Fruit fly (Drosophila melanogaster) S2 (cell line): Measurements from ENCODE around the gene CG1552.
A peak's percentile ranks its signal among the peaks of the same experiment; 100 is the strongest.
"Not testable (repeated sequence)": the region's sequence is repeated elsewhere in the genome, so short reads cannot be mapped to it uniquely, and the experiment has no call there.

Source experiments
- CG8478 ChIP-seq: fragments of >200 bp; optimal IDR thresholded peaks from 2 replicates; lab custom pipeline; 2018
- CTCF ChIP-seq, 2 experiments: fragments of >200 bp; optimal IDR thresholded peaks; 2 replicates each; lab custom pipeline; 2018

The CG1552 gene

dm6 chrX:11053456-11053855 lies at the start of gene CG1552:
TSS of gene CG1552 (minus strand) at chrX:11053556.
- no peak for TF ChIP-seq CTCF (optimal IDR thresholded peaks at IDR 0.05; lab: Kevin White, UChicago)
- no peak for TF ChIP-seq CG8478 (lab: Kevin White, UChicago)

dm6 chrX:11095973-11096372 lies 42.6 kb upstream of the CG1552 start, which contains the start of gene CG42249:
TSS of gene CG42249 (plus strand) at chrX:11096273.
- TF ChIP-seq CG8478 (lab: Kevin White, UChicago); CTCF (optimal IDR thresholded peaks at IDR 0.05; lab: Kevin White, UChicago): not testable (repeated sequence)

- TF ChIP-seq CTCF (optimal IDR thresholded peaks at IDR 0.05; lab: Kevin White, UChicago) (no peak), CG8478 (lab: Kevin White, UChicago) (no peak)
These were observed 41.9 kb upstream of the CG1552 start for dm6 chrX:11095276-11095675.

DNA sequence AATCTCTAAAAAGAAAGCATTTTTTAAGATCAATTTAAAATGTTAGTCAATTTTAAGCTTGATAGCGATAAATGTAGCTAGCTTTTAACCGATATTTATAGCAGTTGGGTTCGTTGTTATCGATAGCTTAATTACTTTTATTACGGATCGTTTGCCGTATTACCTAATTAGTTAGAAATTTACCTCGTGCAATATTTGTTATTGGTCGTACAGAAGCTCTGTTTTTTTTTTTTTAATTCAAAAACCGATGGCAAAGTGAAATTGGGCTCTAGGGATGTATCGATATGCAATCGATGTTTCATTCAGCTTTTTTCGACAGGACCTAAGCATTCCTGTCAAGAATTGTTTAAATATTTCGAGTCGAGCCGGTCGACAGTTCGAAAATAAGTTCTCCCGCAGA lies 38.8 kb upstream of the CG1552 start, which contains the start of gene CG2061:
TSS of gene CG2061 (plus strand) at position 292 of the 400 bp plus-strand sequence.
- TF ChIP-seq CTCF (optimal IDR thresholded peaks at IDR 0.05; lab: Kevin White, UChicago) (no peak), CG8478 (lab: Kevin White, UChicago) (no peak)

DNA sequence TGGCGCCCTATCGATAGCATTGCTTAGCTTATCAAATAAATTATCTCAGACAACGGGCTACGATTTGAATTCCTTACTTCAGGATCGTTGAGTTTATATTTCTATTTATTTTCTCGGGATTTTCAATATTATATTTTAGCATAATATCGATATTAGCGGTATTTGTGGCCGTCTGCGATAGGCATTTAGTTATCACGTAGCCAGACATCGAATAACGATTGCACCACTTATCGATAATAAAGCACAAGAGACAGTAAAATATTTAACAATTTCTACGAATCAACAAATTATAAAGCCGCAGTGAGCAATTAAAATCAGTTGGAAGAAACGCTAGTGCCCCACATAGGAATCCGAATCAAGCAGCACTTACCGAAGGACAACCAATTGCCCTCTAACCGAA lies 36.8 kb upstream of the CG1552 start, which contains the start of gene CG2076:
TSS of gene CG2076 (plus strand) at position 50 of the 400 bp plus-strand sequence.
- TF ChIP-seq CTCF (optimal IDR thresholded peaks at IDR 0.05; lab: Kevin White, UChicago) (no peak), CG8478 (lab: Kevin White, UChicago) (no peak)

- TF ChIP-seq CG8478 (lab: Kevin White, UChicago): no peak
- no peak for TF ChIP-seq CTCF (optimal IDR thresholded peaks at IDR 0.05; lab: Kevin White, UChicago)
These were observed 35.5 kb upstream of the CG1552 start, which contains the start of gene Vago for dm6 chrX:11088778-11089340. TSS of gene Vago (plus strand) at chrX:11089290.

DNA sequence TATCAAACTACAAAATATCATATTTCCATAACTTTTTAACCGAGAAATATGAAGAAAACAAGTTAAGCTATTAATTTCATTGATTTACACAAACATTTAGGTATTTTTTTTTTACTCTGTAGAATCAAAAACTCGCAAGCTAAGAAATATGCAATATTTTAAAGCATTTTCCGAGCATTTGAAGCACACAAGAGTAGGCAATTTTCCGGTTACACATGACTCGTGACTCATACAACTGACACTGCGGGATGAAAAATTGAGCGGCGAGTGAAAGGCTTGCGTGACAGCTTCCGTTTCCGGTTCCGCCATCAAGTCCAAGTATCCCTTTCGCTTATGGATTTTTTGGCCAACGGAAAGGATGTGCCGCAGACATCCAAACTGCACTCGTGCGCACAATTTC lies 34.0 kb upstream of the CG1552 start:
- TF ChIP-seq CG8478 (lab: Kevin White, UChicago): no peak
- TF ChIP-seq CTCF (optimal IDR thresholded peaks at IDR 0.05; lab: Kevin White, UChicago): no peak

dm6 chrX:11086250-11086649 lies 32.9 kb upstream of the CG1552 start, which contains the start of gene sev:
TSS of gene sev (minus strand) at chrX:11086299.
- no peak for TF ChIP-seq CTCF (optimal IDR thresholded peaks at IDR 0.05; lab: Kevin White, UChicago)
- no peak for TF ChIP-seq CG8478 (lab: Kevin White, UChicago)

dm6 chrX:11083007-11083406 lies 29.7 kb upstream of the CG1552 start:
- TF ChIP-seq CG8478 (lab: Kevin White, UChicago) (no peak), CTCF (optimal IDR thresholded peaks at IDR 0.05; lab: Kevin White, UChicago) (no peak)

- TF ChIP-seq CG8478 (lab: Kevin White, UChicago) (no peak), CTCF (optimal IDR thresholded peaks at IDR 0.05; lab: Kevin White, UChicago) (peak; percentile 75 to 77)
These were observed 28.5 kb upstream of the CG1552 start for dm6 chrX:11081834-11082233.

dm6 chrX:11081242-11081641 lies 27.9 kb upstream of the CG1552 start:
- TF ChIP-seq CTCF (optimal IDR thresholded peaks at IDR 0.05; lab: Kevin White, UChicago) (no peak), CG8478 (lab: Kevin White, UChicago) (no peak)

dm6 chrX:11066252-11066651 lies 12.9 kb upstream of the CG1552 start, which contains the start of gene CG15203:
TSS of gene CG15203 (plus strand) at chrX:11066552.
- TF ChIP-seq CG8478 (lab: Kevin White, UChicago): no peak
- no peak for TF ChIP-seq CTCF (optimal IDR thresholded peaks at IDR 0.05; lab: Kevin White, UChicago)

DNA sequence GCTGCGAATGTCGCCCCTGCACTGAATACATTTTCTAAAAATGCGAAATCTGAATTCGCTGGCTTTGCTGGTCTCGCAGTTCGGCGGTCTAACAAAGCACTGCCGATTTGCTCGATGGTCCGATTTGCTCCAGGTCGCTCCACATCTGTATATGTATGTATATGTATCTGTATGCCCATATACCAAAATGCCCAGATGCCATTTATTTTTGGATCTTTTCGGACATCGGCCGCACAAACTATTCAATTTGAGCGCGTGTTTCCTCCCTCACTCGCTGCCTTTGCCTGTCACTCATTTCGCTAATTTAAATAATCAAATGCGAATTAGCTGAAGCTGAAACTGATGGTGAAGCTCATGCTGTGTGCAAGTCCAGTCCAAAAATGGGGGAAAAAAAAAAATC lies 9.7 kb upstream of the CG1552 start, which contains the start of gene CG1537:
TSS of gene CG1537 (minus strand) at position 101 of the 400 bp plus-strand sequence.
- TF ChIP-seq CTCF (optimal IDR thresholded peaks at IDR 0.05; lab: Kevin White, UChicago) (no peak), CG8478 (lab: Kevin White, UChicago) (no peak)

DNA sequence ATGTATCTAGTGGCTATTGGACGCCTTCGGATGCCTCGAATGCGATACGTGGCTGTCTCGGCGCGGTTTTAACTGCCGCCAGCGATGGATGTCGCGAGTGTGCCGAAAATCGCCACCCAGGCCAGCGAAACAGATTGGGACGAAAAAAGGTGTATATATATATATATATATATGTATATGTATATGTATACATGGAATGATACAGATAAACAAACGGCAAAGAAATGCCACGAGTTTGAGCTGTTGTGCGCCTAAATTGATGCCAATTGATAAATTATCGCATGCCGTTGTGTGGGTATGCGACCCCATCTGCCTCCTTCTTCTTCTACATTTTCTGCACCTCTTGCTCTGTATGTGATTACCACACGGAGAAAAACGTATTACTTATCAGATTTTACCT lies 6.2 kb upstream of the CG1552 start, which contains the start of gene CG1545:
TSS of gene CG1545 (minus strand) at position 101 of the 400 bp plus-strand sequence.
- TF ChIP-seq CTCF (optimal IDR thresholded peaks at IDR 0.05; lab: Kevin White, UChicago) (no peak), CG8478 (lab: Kevin White, UChicago) (no peak)

- no peak for TF ChIP-seq CTCF (optimal IDR thresholded peaks at IDR 0.05; lab: Kevin White, UChicago)
These were observed 8.9 kb downstream of the CG1552 start, which contains the start of gene SmydA-4 for dm6 chrX:11044456-11044855. TSS of gene SmydA-4 (plus strand) at chrX:11044756.

DNA sequence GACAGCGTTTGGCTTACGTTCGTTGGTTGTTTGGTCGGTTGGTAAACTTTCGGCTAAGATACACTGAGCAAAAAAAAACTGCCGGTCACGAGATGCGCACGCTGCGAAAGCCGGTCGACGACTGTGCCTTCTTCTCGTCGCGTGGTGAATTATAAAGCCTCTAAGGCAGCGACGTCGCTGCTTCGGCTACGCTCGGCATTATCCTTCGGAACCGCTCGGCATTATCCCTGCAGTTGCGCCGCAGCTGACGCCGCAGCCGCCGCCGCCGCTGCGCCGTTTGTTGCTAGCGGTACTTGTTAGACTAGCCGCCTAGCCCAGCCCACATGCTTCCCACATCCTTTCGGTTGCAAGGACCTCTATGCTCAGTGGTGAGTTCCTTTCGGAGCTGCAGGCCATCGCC lies 13.6 kb downstream of the CG1552 start, which contains the start of gene vex:
TSS of gene vex (minus strand) at position 114 of the 400 bp plus-strand sequence.
- TF ChIP-seq CTCF (optimal IDR thresholded peaks at IDR 0.05; lab: Kevin White, UChicago): no peak
- TF ChIP-seq CG8478 (lab: Kevin White, UChicago): no peak
